Worm (Caenorhabditis elegans) whole organism, young adult: ENCODE results near the gene B0024.15.
A peak's percentile ranks its signal among the peaks of the same experiment; 100 is the strongest.

Source experiments
- B0336.3 ChIP-seq: fragments of 200-800 bp; sonication (Bioruptor generic); IDR thresholded peaks from 2 replicates; pipeline ENCODE4 v1.3.6; 2022; ENCODE audit warnings: missing genetic modification characterization, missing compliant biosample characterization
- F10E7.11 ChIP-seq: sonication (generic microtip); optimal IDR thresholded peaks from 2 replicates; lab custom pipeline; 2017; ENCODE audit warnings: mild to moderate bottlenecking, missing genetic modification characterization, moderate library complexity, missing compliant biosample characterization
- F22D6.2 ChIP-seq: sonication (generic microtip); optimal IDR thresholded peaks from 2 replicates; lab custom pipeline; 2016; ENCODE audit warnings: mild to moderate bottlenecking, missing genetic modification characterization, missing compliant biosample characterization
- F23B12.7 ChIP-seq: sonication (generic microtip); optimal IDR thresholded peaks from 2 replicates; lab custom pipeline; 2017; ENCODE audit warnings: missing genetic modification characterization, mild to moderate bottlenecking, missing compliant biosample characterization, antibody characterized with exemption, moderate library complexity; ENCODE audit not compliant: insufficient read depth
- F33H1.4 ChIP-seq: fragments of 200-800 bp; sonication (Bioruptor generic); IDR thresholded peaks from 2 replicates; pipeline ENCODE4 v1.3.6; 2022; ENCODE audit warnings: missing genetic modification reagents, missing genetic modification characterization, missing compliant biosample characterization
- F57C9.4 ChIP-seq: sonication (generic microtip); optimal IDR thresholded peaks from 2 replicates; lab custom pipeline; 2017; ENCODE audit warnings: mild to moderate bottlenecking, missing genetic modification characterization, missing compliant biosample characterization
- aptf-3 ChIP-seq: fragments of 200-800 bp; sonication (Bioruptor generic); IDR thresholded peaks from 2 replicates; pipeline ENCODE4 v1.3.6; 2022; ENCODE audit warnings: missing genetic modification characterization, missing compliant biosample characterization
- cebp-1 ChIP-seq, 2 experiments: fragments of 200-800 bp in 1 of 2; sonication (Bioruptor generic) in 1 of 2; sonication (generic microtip) in 1 of 2; IDR thresholded peaks in 1 of 2; optimal IDR thresholded peaks in 1 of 2; 2 replicates each; pipeline versions ENCODE4 v1.3.6 to Lab custom; 2017 to 2022; ENCODE audit warnings: missing compliant biosample characterization in 2 of 2, missing genetic modification characterization in 2 of 2, mild to moderate bottlenecking in 1 of 2, missing genetic modification reagents in 1 of 2, moderate library complexity in 1 of 2
- cebp-2 ChIP-seq: fragments of 200-800 bp; sonication (Bioruptor generic); IDR thresholded peaks from 2 replicates; pipeline ENCODE4 v1.3.6; 2022; ENCODE audit warnings: missing genetic modification characterization, missing compliant biosample characterization
- ceh-27 ChIP-seq: fragments of 200-800 bp; sonication (Bioruptor generic); optimal IDR thresholded peaks from 2 replicates; lab custom pipeline; 2018; ENCODE audit warnings: mild to moderate bottlenecking, missing genetic modification characterization, moderate library complexity, missing compliant biosample characterization
- ceh-40 ChIP-seq: fragments of 200-800 bp; sonication (Bioruptor generic); IDR thresholded peaks from 2 replicates; pipeline ENCODE4 v1.3.6; 2022; ENCODE audit warnings: missing genetic modification characterization, missing compliant biosample characterization
- ceh-79 ChIP-seq: sonication (generic microtip); optimal IDR thresholded peaks from 2 replicates; lab custom pipeline; 2017; ENCODE audit warnings: mild to moderate bottlenecking, missing genetic modification characterization, missing compliant biosample characterization
- ceh-91 ChIP-seq: fragments of 200-800 bp; sonication (Bioruptor generic); IDR thresholded peaks from 2 replicates; pipeline ENCODE4 v1.3.6; 2022; ENCODE audit warnings: missing genetic modification reagents, missing genetic modification characterization, missing compliant biosample characterization
- dpl-1 ChIP-seq: fragments of 150-350 bp; optimal IDR thresholded peaks from 2 replicates; lab custom pipeline; 2014; ENCODE audit warnings: missing biosample characterization, missing genetic modification reagents, missing genetic modification characterization
- egl-18 ChIP-seq: fragments of 200-800 bp; sonication (Bioruptor generic); IDR thresholded peaks from 2 replicates; pipeline ENCODE4 v1.3.6; 2022; ENCODE audit warnings: missing genetic modification reagents, missing genetic modification characterization, missing compliant biosample characterization
- ekl-4 ChIP-seq: fragments of 200-800 bp; sonication (Bioruptor generic); IDR thresholded peaks from 2 replicates; pipeline ENCODE4 v1.3.6; 2022; ENCODE audit warnings: missing genetic modification reagents, missing genetic modification characterization, missing compliant biosample characterization
- hlh-12 ChIP-seq: sonication (generic microtip); optimal IDR thresholded peaks from 2 replicates; lab custom pipeline; 2016; ENCODE audit warnings: missing genetic modification characterization, missing compliant biosample characterization
- hmg-1.2 ChIP-seq: fragments of 200-800 bp; sonication (Bioruptor generic); IDR thresholded peaks from 2 replicates; pipeline ENCODE4 v1.3.6; 2022; ENCODE audit warnings: missing genetic modification reagents, missing genetic modification characterization, missing compliant biosample characterization
- hsf-1 ChIP-seq: fragments of 200-800 bp; sonication (Bioruptor generic); IDR thresholded peaks from 2 replicates; pipeline ENCODE4 v1.3.6; 2022; ENCODE audit warnings: missing genetic modification reagents, missing genetic modification characterization, missing compliant biosample characterization
- lag-1 ChIP-seq: fragments of 200-800 bp; sonication (Bioruptor generic); IDR thresholded peaks from 2 replicates; pipeline ENCODE4 v1.3.6; 2022; ENCODE audit warnings: missing genetic modification reagents, missing genetic modification characterization, missing compliant biosample characterization
- let-607 ChIP-seq, 2 experiments: fragments of 200-800 bp in 1 of 2; sonication (Bioruptor generic) in 1 of 2; sonication (generic microtip) in 1 of 2; optimal IDR thresholded peaks; 2 replicates each; lab custom pipeline; 2016 to 2018; ENCODE audit warnings: mild to moderate bottlenecking in 2 of 2, missing compliant biosample characterization in 2 of 2, missing genetic modification characterization in 2 of 2, moderate library complexity in 2 of 2, missing genotype in 1 of 2
- lin-35 ChIP-seq, 3 experiments: fragments of 150-350 bp in 2 of 3; sonication (generic microtip) in 1 of 3; optimal IDR thresholded peaks; 2 replicates each; lab custom pipeline; 2014 to 2018; ENCODE audit warnings: missing biosample characterization in 3 of 3, missing genetic modification characterization in 3 of 3, missing genetic modification reagents in 3 of 3
- lin-40 ChIP-seq: sonication (generic microtip); optimal IDR thresholded peaks from 2 replicates; lab custom pipeline; 2016; ENCODE audit warnings: missing genetic modification characterization, mild to moderate bottlenecking, missing compliant biosample characterization, missing genotype, missing genetic modification reagents
- lin-54 ChIP-seq: fragments of 200-800 bp; sonication (Bioruptor generic); optimal IDR thresholded peaks from 2 replicates; lab custom pipeline; 2018; ENCODE audit warnings: mild to moderate bottlenecking, missing genetic modification characterization, missing compliant biosample characterization
- lir-1 ChIP-seq: fragments of 200-800 bp; sonication (Bioruptor generic); conservative IDR thresholded peaks from 2 replicates; pipeline ENCODE4 v1.3.6; 2022; ENCODE audit warnings: missing genetic modification reagents, missing genetic modification characterization, missing compliant biosample characterization
- lsl-1 ChIP-seq: fragments of 200-800 bp; sonication (Bioruptor generic); optimal IDR thresholded peaks from 2 replicates; lab custom pipeline; 2018; ENCODE audit warnings: mild to moderate bottlenecking, missing genetic modification characterization, moderate library complexity, missing compliant biosample characterization
- madf-10 ChIP-seq: sonication (generic microtip); optimal IDR thresholded peaks from 2 replicates; lab custom pipeline; 2016; ENCODE audit warnings: mild to moderate bottlenecking, missing genetic modification characterization, missing compliant biosample characterization
- madf-3 ChIP-seq: fragments of 200-800 bp; sonication (Bioruptor generic); IDR thresholded peaks from 2 replicates; pipeline ENCODE4 v1.3.6; 2022; ENCODE audit warnings: missing genetic modification reagents, missing genetic modification characterization, missing compliant biosample characterization
- madf-6 ChIP-seq: fragments of 200-800 bp; sonication (Bioruptor generic); IDR thresholded peaks from 2 replicates; pipeline ENCODE4 v1.3.6; 2022; ENCODE audit warnings: missing genetic modification reagents, missing genetic modification characterization, missing compliant biosample characterization
- madf-8 ChIP-seq: fragments of 200-800 bp; sonication (Bioruptor generic); conservative IDR thresholded peaks from 2 replicates; pipeline ENCODE4 v1.3.6; 2022; ENCODE audit warnings: missing genetic modification reagents, missing genetic modification characterization, missing compliant biosample characterization
- mcd-1 ChIP-seq: fragments of 200-800 bp; sonication (Bioruptor generic); IDR thresholded peaks from 2 replicates; pipeline ENCODE4 v1.3.6; 2022; ENCODE audit warnings: missing genetic modification reagents, missing genetic modification characterization, missing compliant biosample characterization
- nhr-179 ChIP-seq: sonication (generic microtip); optimal IDR thresholded peaks from 2 replicates; lab custom pipeline; 2016; ENCODE audit warnings: mild to moderate bottlenecking, missing genetic modification characterization, missing compliant biosample characterization
- nhr-80 ChIP-seq: sonication (generic microtip); optimal IDR thresholded peaks from 2 replicates; lab custom pipeline; 2016; ENCODE audit warnings: missing genetic modification characterization, missing compliant biosample characterization
- pbrm-1 ChIP-seq: fragments of 200-800 bp; sonication (Bioruptor generic); IDR thresholded peaks from 2 replicates; pipeline ENCODE4 v1.3.6; 2022; ENCODE audit warnings: missing genetic modification reagents, missing genetic modification characterization, missing compliant biosample characterization
- rec-8 ChIP-seq, 2 experiments: sonication (generic microtip); optimal IDR thresholded peaks; 2 replicates each; lab custom pipeline; 2016; ENCODE audit warnings: mild to moderate bottlenecking in 2 of 2, missing genetic modification characterization in 2 of 2, missing genetic modification reagents in 2 of 2, missing genotype in 2 of 2, missing biosample characterization in 1 of 2, missing compliant biosample characterization in 1 of 2, moderate library complexity in 1 of 2
- sdz-38 ChIP-seq: sonication (generic microtip); optimal IDR thresholded peaks from 2 replicates; lab custom pipeline; 2016; ENCODE audit warnings: missing genotype, missing genetic modification characterization, missing compliant biosample characterization
- snpc-1.1 ChIP-seq: sonication (generic microtip); optimal IDR thresholded peaks from 2 replicates; lab custom pipeline; 2017; ENCODE audit warnings: missing genetic modification characterization, mild to moderate bottlenecking, missing compliant biosample characterization, antibody characterized with exemption, moderate library complexity, missing genotype, missing genetic modification reagents; ENCODE audit not compliant: insufficient read depth
- snpc-4 ChIP-seq, 5 experiments: fragments of 150-350 bp in 1 of 5; sonication (generic microtip) in 4 of 5; optimal IDR thresholded peaks; 2 replicates each; lab custom pipeline; 2014 to 2018; ENCODE audit warnings: missing genetic modification characterization in 5 of 5, missing biosample characterization in 3 of 5, antibody characterized with exemption in 2 of 5, mild to moderate bottlenecking in 2 of 5, missing compliant biosample characterization in 2 of 5, missing genotype in 2 of 5, moderate library complexity in 2 of 5, missing genetic modification reagents in 1 of 5
- tbx-9 ChIP-seq: sonication (generic microtip); optimal IDR thresholded peaks from 2 replicates; lab custom pipeline; 2016; ENCODE audit warnings: borderline replicate concordance, missing genetic modification characterization, inconsistent platforms, missing compliant biosample characterization
- tlf-1 ChIP-seq: fragments of 200-800 bp; sonication (Bioruptor generic); optimal IDR thresholded peaks from 2 replicates; lab custom pipeline; 2018; ENCODE audit warnings: mild to moderate bottlenecking, missing genetic modification characterization, missing compliant biosample characterization
- xnd-1 ChIP-seq: sonication (generic microtip); optimal IDR thresholded peaks from 2 replicates; lab custom pipeline; 2016; ENCODE audit warnings: missing genotype, missing genetic modification reagents, missing genetic modification characterization, missing compliant biosample characterization
- ztf-18 ChIP-seq: sonication (generic microtip); optimal IDR thresholded peaks from 2 replicates; lab custom pipeline; 2016; ENCODE audit warnings: missing genotype, mild to moderate bottlenecking, missing genetic modification characterization, missing compliant biosample characterization
- ztf-3 ChIP-seq: fragments of 200-800 bp; sonication (Bioruptor generic); optimal IDR thresholded peaks from 2 replicates; lab custom pipeline; 2018; ENCODE audit warnings: mild to moderate bottlenecking, missing genetic modification characterization, missing compliant biosample characterization

Gene B0024.15

DNA sequence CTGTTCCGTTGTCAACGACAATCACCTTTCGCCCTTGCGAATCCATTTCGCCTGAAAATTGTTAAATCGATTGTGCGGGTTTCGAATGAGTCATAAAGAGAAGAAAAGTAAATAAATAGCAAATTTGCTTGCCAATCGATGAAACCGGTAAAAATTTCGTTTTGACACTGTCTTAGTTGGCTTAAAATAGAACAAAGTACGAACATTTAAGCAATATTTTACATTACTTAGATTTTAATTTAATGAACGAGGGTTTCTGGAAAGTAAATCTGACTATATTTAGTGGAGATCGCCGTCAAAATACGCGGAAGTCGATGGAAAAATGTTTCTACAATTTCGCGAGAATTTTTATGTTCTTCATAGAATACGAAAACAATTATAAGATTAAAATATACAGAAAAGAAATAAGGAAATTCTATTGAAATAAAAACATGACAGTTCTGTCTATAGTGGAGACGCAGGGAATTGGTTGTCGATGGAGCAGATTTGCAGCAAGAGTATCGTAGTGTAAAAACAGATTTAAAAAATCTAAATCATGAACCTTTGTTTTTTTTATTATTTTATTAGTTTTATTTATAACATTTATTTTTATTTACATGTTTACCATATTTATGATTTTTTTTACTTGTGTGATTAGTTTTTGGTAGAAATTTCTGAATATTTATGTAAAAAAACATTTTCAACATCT lies 48.6 kb downstream of the B0024.15 start, which contains the start of gene arx-2:
arx-2 (minus strand) TSS at position 51 of the 688 bp plus-strand sequence.
- TF ChIP-seq lsl-1 (peak; percentile 5), F33H1.4 (GFP tag; lab: Robert Waterston, UW) (no peak), madf-8 (GFP tag; lab: Robert Waterston, UW) (no peak), ceh-91 (GFP tag; lab: Robert Waterston, UW) (no peak), aptf-3 (GFP tag; lab: Robert Waterston, UW) (no peak), B0336.3 (no peak), cebp-1 (GFP tag; IDR thresholded peaks at IDR 0.05; lab: Robert Waterston, UW) (no peak), cebp-1 (tag; optimal IDR thresholded peaks at IDR 0.05; lab: Kevin White, UChicago) (no peak), tbx-9 (tag; lab: Kevin White, UChicago) (no peak), pbrm-1 (GFP tag; lab: Robert Waterston, UW) (no peak), ztf-3 (GFP tag; lab: Kevin White, UChicago) (no peak), mcd-1 (peak; percentile 61), lin-35 (GFP tag; optimal IDR thresholded peaks at IDR 0.05; lab: Kevin White, UChicago) (no peak), madf-6 (GFP tag; lab: Robert Waterston, UW) (no peak), ceh-27 (GFP tag; lab: Kevin White, UChicago) (no peak), F22D6.2 (tag; lab: Kevin White, UChicago) (no peak), rec-8 (tag; optimal IDR thresholded peaks at IDR 0.05; lab: Kevin White, UChicago) (no peak), sdz-38 (tag; lab: Kevin White, UChicago) (no peak), snpc-4 (GFP tag; optimal IDR thresholded peaks at IDR 0.05; lab: Kevin White, UChicago) (no peak), snpc-4 (tag; optimal IDR thresholded peaks at IDR 0.05; lab: Kevin White, UChicago) (peak in 1 of 4 experiments; percentile 15), lin-54 (peak; percentile 32), madf-3 (GFP tag; lab: Robert Waterston, UW) (no peak), lag-1 (GFP tag; lab: Robert Waterston, UW) (no peak), madf-10 (tag; lab: Kevin White, UChicago) (no peak), hsf-1 (GFP tag; lab: Robert Waterston, UW) (no peak), let-607 (tag; optimal IDR thresholded peaks at IDR 0.05; lab: Kevin White, UChicago) (no peak), lir-1 (GFP tag; lab: Robert Waterston, UW) (no peak), xnd-1 (tag; lab: Kevin White, UChicago) (no peak), hlh-12 (no peak), snpc-1.1 (peak; percentile 17), cebp-2 (GFP tag; lab: Robert Waterston, UW) (no peak), nhr-179 (tag; lab: Kevin White, UChicago) (no peak), ceh-79 (tag; lab: Kevin White, UChicago) (no peak), lin-40 (tag; lab: Kevin White, UChicago) (no peak), tlf-1 (GFP tag; lab: Kevin White, UChicago) (no peak), nhr-80 (tag; lab: Kevin White, UChicago) (peak; percentile 7), dpl-1 (GFP tag; lab: Kevin White, UChicago) (no peak), F23B12.7 (tag; lab: Kevin White, UChicago) (peak; percentile 38), ztf-18 (tag; lab: Kevin White, UChicago) (peak; percentile 43), ceh-40 (GFP tag; lab: Robert Waterston, UW) (no peak), ekl-4 (GFP tag; lab: Robert Waterston, UW) (no peak), hmg-1.2 (GFP tag; lab: Robert Waterston, UW) (peak; percentile 43; the same call in 1 of the 2 replicates), F57C9.4 (tag; lab: Kevin White, UChicago) (no peak), egl-18 (no peak), F10E7.11 (no peak)
